ENCODE assay signal across 4 worm cellular contexts in the genomic region with DNA sequence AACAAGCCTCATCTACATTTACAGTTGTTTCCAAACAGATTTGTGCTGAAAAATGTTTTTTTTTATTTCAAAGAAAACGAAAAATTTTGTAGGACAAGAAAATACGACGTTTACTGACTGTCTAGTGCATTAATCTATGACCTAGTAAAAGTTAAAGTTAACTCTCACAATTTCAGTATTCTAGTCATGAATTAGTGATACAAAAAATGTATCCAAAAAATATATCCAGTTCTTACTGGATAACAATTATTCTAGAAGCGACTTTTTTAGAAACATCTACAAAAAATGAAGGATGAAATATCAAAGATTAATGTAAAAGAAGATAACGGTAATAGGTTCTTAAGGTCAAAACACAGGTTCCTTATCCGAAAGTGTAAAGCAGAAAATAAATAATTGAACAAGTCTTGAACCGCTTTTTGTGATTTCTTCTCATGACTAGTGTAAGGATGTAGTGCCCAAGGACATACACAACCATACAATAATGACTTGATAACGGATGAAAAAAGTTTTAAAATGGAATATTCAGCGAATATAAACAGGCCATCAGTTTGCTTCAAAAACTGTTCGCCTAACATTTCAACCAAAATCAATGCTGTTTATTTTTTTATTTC.
TF ChIP-seq lines count a peak whose summit lies in the region.

pqn-37 (minus strand) TSS at position 51 of the 611 bp plus-strand sequence.

TF ChIP-seq in whole organism, L1 larva, 84 proteins besides CTCF, POLR2A, EP300 and RAD21:
- TF ChIP-seq aly-2 (tag; optimal IDR thresholded peaks at IDR 0.05; lab: Kevin White, UChicago): no peak
- TF ChIP-seq lin-14 (GFP tag; optimal IDR thresholded peaks at IDR 0.05; lab: Kevin White, UChicago): peak; percentile 17
- peak; percentile 55 for TF ChIP-seq nhr-85 (tag; lab: Kevin White, UChicago)
- no peak for TF ChIP-seq nhr-28 (tag; optimal IDR thresholded peaks at IDR 0.05; lab: Kevin White, UChicago)
- TF ChIP-seq ceh-90 (tag; optimal IDR thresholded peaks at IDR 0.05; lab: Kevin White, UChicago): no peak
- no peak for TF ChIP-seq nhr-19 (GFP tag; conservative IDR thresholded peaks at IDR 0.05; lab: Robert Waterston, UW)
- TF ChIP-seq unc-86 (tag; optimal IDR thresholded peaks at IDR 0.05; lab: Kevin White, UChicago): no peak
- no peak for TF ChIP-seq tbx-2 (tag; optimal IDR thresholded peaks at IDR 0.05; lab: Kevin White, UChicago)
- TF ChIP-seq nhr-76 (tag; optimal IDR thresholded peaks at IDR 0.05; lab: Kevin White, UChicago): no peak
- no peak for TF ChIP-seq unc-30 (tag; optimal IDR thresholded peaks at IDR 0.05; lab: Kevin White, UChicago)
- TF ChIP-seq aha-1 (tag; optimal IDR thresholded peaks at IDR 0.05; lab: Kevin White, UChicago): no peak
- peak; percentile 42 for TF ChIP-seq nhr-71 (tag; optimal IDR thresholded peaks at IDR 0.05; lab: Kevin White, UChicago)
TF ChIP-seq in whole organism, L1 larva: peak in this region for 3.

TF ChIP-seq in whole organism, L2 larva, 48 proteins besides CTCF, POLR2A, EP300 and RAD21:
- TF ChIP-seq ZK546.5 (tag; optimal IDR thresholded peaks at IDR 0.05; lab: Kevin White, UChicago) (no peak), nhr-25 (tag; optimal IDR thresholded peaks at IDR 0.05; lab: Kevin White, UChicago) (peak; percentile 64)

TF ChIP-seq in whole organism, L3 larva, 47 proteins besides CTCF, POLR2A, EP300 and RAD21:
- TF ChIP-seq nhr-11 (tag; optimal IDR thresholded peaks at IDR 0.05; lab: Kevin White, UChicago) (no peak), pqm-1 (tag; optimal IDR thresholded peaks at IDR 0.05; lab: Kevin White, UChicago) (no peak), ceh-16 (tag; optimal IDR thresholded peaks at IDR 0.05; lab: Kevin White, UChicago) (no peak), nhr-25 (tag; optimal IDR thresholded peaks at IDR 0.05; lab: Kevin White, UChicago) (peak; percentile 47), sea-2 (GFP tag; optimal IDR thresholded peaks at IDR 0.05; lab: Kevin White, UChicago) (no peak)

TF ChIP-seq in whole organism, L4 larva, 104 proteins besides CTCF, POLR2A, EP300 and RAD21:
- TF ChIP-seq nhr-28 (tag; optimal IDR thresholded peaks at IDR 0.05; lab: Kevin White, UChicago) (peak; percentile 40), aha-1 (tag; lab: Kevin White, UChicago) (peak; percentile 34), T20F7.1 (GFP tag; optimal IDR thresholded peaks at IDR 0.05; lab: Kevin White, UChicago) (no peak), unc-62 (GFP tag; optimal IDR thresholded peaks at IDR 0.05 in 1 of 2; lab: Kevin White, UChicago) (peak in 1 of 2 experiments; percentile 3), unc-62 (tag; optimal IDR thresholded peaks at IDR 0.05; lab: Kevin White, UChicago) (no peak), lir-3 (tag; optimal IDR thresholded peaks at IDR 0.05; lab: Kevin White, UChicago) (no peak), nhr-25 (tag; optimal IDR thresholded peaks at IDR 0.05; lab: Kevin White, UChicago; ENCODE audit: borderline replicate concordance, insufficient read depth) (no peak), lin-15B (tag; optimal IDR thresholded peaks at IDR 0.05; lab: Kevin White, UChicago) (no peak)
TF ChIP-seq in whole organism, L4 larva: peak in this region for 3.

Comparison
In these comparisons a context has a peak if more than half of its experiments do, and no peak if none do; other contexts are left out.
1. Of the 29 proteins assayed by ChIP-seq in both whole organism, L4 larva and whole organism, L1 larva: peak only in whole organism, L4 larva: aha-1 and nhr-28; only in whole organism, L1 larva: none; in both: none; in neither: 26; mixed calls (peak in some experiments, not most) for 1.